Worm (Caenorhabditis elegans): Measurements from ENCODE around the gene F38A5.6.
"Not testable (repeated sequence)": the region's sequence is repeated elsewhere in the genome, so short reads cannot be mapped to it uniquely, and the experiment has no call there.

- TF ChIP-seq him-1, W03F9.2, dao-5 (tag; optimal IDR thresholded peaks at IDR 0.05): not testable (repeated sequence)
Measured at ce11 chrIV:6597918-6598317, 720 bp upstream of the F38A5.6 start, which contains the start of gene nspb-4.
